Fruit fly (Drosophila melanogaster): ENCODE measurements around the gene CG44002.

CG44002 gene

DNA sequence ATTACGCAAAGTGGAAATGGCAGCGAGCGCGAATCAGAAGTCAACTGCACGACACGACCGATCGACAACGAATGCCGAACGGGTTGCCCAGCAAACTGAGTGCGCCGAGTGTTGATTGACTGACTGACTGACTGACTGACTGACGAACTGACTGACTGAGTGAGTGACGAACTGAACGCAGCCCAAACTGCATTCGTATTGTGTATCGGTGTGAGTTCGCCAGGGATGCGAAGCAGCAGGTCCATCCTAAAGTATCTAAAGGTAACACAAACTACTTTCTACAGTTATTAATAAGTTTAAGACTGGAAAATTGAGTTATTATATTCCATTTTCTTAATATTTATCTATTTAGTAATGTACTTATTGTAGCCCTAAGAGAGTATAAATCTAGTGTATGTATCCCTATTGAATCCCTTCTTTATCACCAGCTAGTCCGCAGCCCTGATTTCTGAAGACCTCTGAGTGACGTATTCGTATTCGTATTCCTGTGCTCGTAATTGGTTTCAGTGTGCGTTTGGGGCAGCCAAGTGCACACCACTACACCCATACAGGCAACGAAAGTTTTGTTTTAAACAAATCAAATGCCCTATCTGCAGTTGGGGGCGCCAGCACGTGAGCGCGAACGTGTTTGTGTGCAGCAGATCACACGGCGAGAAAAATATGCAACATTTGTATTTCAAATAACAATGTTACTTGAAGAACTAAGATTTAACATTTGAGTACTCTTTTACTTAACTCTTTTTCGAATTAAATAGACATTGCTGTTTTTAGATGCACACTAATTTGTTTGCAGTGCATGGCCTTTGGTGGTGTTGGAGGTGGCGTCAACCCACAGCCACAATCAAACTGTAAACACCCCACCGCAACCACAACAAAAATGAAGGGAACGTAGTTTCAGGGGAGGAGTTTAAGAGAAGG lies 17.9 kb downstream of the CG44002 start (continued):
- TF ChIP-seq sc (optimal IDR thresholded peaks at IDR 0.05) (no peak), sc (GFP tag; optimal IDR thresholded peaks at IDR 0.05) (peak; percentile 94), ind (GFP tag; optimal IDR thresholded peaks at IDR 0.05) (peak; percentile 95), Atf3 (GFP tag; optimal IDR thresholded peaks at IDR 0.05) (peak; percentile 96), CrebB (tag; optimal IDR thresholded peaks at IDR 0.05) (peak; percentile 88), aop (GFP tag; IDR thresholded peaks at IDR 0.05) (peak; percentile 62; the same call in 1 of the 2 replicates), CG34376 (GFP tag; optimal IDR thresholded peaks at IDR 0.05) (peak; percentile 25), pho (GFP tag; optimal IDR thresholded peaks at IDR 0.05) (peak; percentile 71), eve (GFP tag; optimal IDR thresholded peaks at IDR 0.05) (peak in 1 of 2 experiments; percentile 97), Antp (GFP tag; optimal IDR thresholded peaks at IDR 0.05) (peak; percentile 96), CG7372 (GFP tag; IDR thresholded peaks at IDR 0.05) (peak; percentile 89), gem (tag; optimal IDR thresholded peaks at IDR 0.05) (peak; percentile 97), CG30431 (GFP tag; optimal IDR thresholded peaks at IDR 0.05) (peak; percentile 84), GATAe (GFP tag; conservative IDR thresholded peaks at IDR 0.05) (no peak), CG8765 (GFP tag; IDR thresholded peaks at IDR 0.05) (peak; percentile 64; the same call in 1 of the 2 replicates), bowl (GFP tag; IDR thresholded peaks at IDR 0.05) (peak; percentile 89), Deaf1 (tag; optimal IDR thresholded peaks at IDR 0.05) (peak; percentile 90), Sry-β (GFP tag; optimal IDR thresholded peaks at IDR 0.05) (peak; percentile 62), caup (GFP tag; optimal IDR thresholded peaks at IDR 0.05; ENCODE audit: severe bottlenecking) (peak; percentile 79), CG3065 (GFP tag; optimal IDR thresholded peaks at IDR 0.05) (peak; percentile 87), CG6254 (GFP tag; optimal IDR thresholded peaks at IDR 0.05) (peak; percentile 93), mirr (GFP tag; optimal IDR thresholded peaks at IDR 0.05) (peak; percentile 58), CTCF (GFP tag; optimal IDR thresholded peaks at IDR 0.05) (peak; percentile 59), TFAM (GFP tag; optimal IDR thresholded peaks at IDR 0.05) (peak; percentile 69), toy (GFP tag; IDR thresholded peaks at IDR 0.05) (peak; percentile 66), dm (GFP tag; optimal IDR thresholded peaks at IDR 0.05) (peak; percentile 89), CG14050 (GFP tag; IDR thresholded peaks at IDR 0.05) (peak; percentile 90), CG11247 (GFP tag; IDR thresholded peaks at IDR 0.05) (peak; percentile 90), nau (GFP tag; optimal IDR thresholded peaks at IDR 0.05) (peak; percentile 91), Blimp-1 (GFP tag; optimal IDR thresholded peaks at IDR 0.05) (peak; percentile 96), CG16813 (GFP tag; IDR thresholded peaks at IDR 0.05; ENCODE audit: partially characterized antibody) (no peak), CHES-1-like (GFP tag; optimal IDR thresholded peaks at IDR 0.05) (peak; percentile 93), Bteb2 (GFP tag; optimal IDR thresholded peaks at IDR 0.05) (peak; percentile 80), CG6272 (GFP tag; IDR thresholded peaks at IDR 0.05) (peak; percentile 90), Lim3 (GFP tag; IDR thresholded peaks at IDR 0.05) (peak; percentile 85), MTF-1 (GFP tag; optimal IDR thresholded peaks at IDR 0.05; ENCODE audit: borderline replicate concordance) (peak; percentile 85), tin (GFP tag; optimal IDR thresholded peaks at IDR 0.05) (peak; percentile 96), Tbp (GFP tag; optimal IDR thresholded peaks at IDR 0.05) (no peak), CG4424 (GFP tag; optimal IDR thresholded peaks at IDR 0.05) (peak; percentile 95), Hmr (GFP tag; optimal IDR thresholded peaks at IDR 0.05) (peak; percentile 76), hkb (optimal IDR thresholded peaks at IDR 0.05) (no peak), hkb (GFP tag; IDR thresholded peaks at IDR 0.05) (peak; percentile 96), Ets97D (GFP tag; optimal IDR thresholded peaks at IDR 0.05) (peak; percentile 83), scrt (GFP tag; optimal IDR thresholded peaks at IDR 0.05) (peak; percentile 84), Hr78 (GFP tag; optimal IDR thresholded peaks at IDR 0.05) (peak in 1 of 2 experiments; percentile 95), CoRest (tag; optimal IDR thresholded peaks at IDR 0.05) (peak; percentile 94), CG1603 (tag; optimal IDR thresholded peaks at IDR 0.05) (peak; percentile 98), Ets65A (GFP tag) (peak; percentile 99), CG15696 (tag; optimal IDR thresholded peaks at IDR 0.05) (peak; percentile 88)
